Worm (Caenorhabditis elegans) whole organism, L4 larva: ENCODE data around the gene vps-29.
A peak's percentile ranks its signal among the peaks of the same experiment; 100 is the strongest.

Experiments used
- D1046.2 ChIP-seq: fragments of 200-800 bp; sonication (Bioruptor generic); IDR thresholded peaks from 2 replicates; pipeline ENCODE4 v1.3.6; 2022; ENCODE audit warnings: missing genetic modification characterization, missing compliant biosample characterization
- F44E2.7 ChIP-seq: fragments of 200-800 bp; sonication (Bioruptor generic); IDR thresholded peaks from 2 replicates; pipeline ENCODE4 v2.1.2; 2022; ENCODE audit warnings: missing genetic modification characterization, missing compliant biosample characterization
- R02D3.7 ChIP-seq: fragments of 150-350 bp; sonication (generic microtip); optimal IDR thresholded peaks from 3 replicates; lab custom pipeline; 2014; ENCODE audit warnings: missing biosample characterization, missing genetic modification characterization
- Y5F2A.4 ChIP-seq: fragments of 200-800 bp; sonication (Bioruptor generic); optimal IDR thresholded peaks from 2 replicates; lab custom pipeline; 2018; ENCODE audit warnings: mild to moderate bottlenecking, missing genetic modification characterization, missing compliant biosample characterization
- ZK546.5 ChIP-seq, 2 experiments: sonication (generic microtip); optimal IDR thresholded peaks; 2 replicates each; lab custom pipeline; 2017; ENCODE audit warnings: missing biosample characterization in 2 of 2, missing genetic modification characterization in 2 of 2
- ceh-20 ChIP-seq: fragments of 200-800 bp; sonication (Bioruptor generic); IDR thresholded peaks from 2 replicates; pipeline ENCODE4 v1.3.6; 2022; ENCODE audit warnings: missing genetic modification reagents, missing genetic modification characterization, missing compliant biosample characterization
- ceh-28 ChIP-seq: fragments of 150-350 bp; optimal IDR thresholded peaks from 2 replicates; lab custom pipeline; 2014; ENCODE audit warnings: missing biosample characterization, missing genetic modification reagents, missing genetic modification characterization
- ceh-32 ChIP-seq: sonication (generic microtip); optimal IDR thresholded peaks from 2 replicates; lab custom pipeline; 2016; ENCODE audit warnings: mild to moderate bottlenecking, missing genetic modification characterization, missing compliant biosample characterization; ENCODE audit not compliant: poor library complexity
- ceh-62 ChIP-seq: sonication (generic microtip); optimal IDR thresholded peaks from 2 replicates; lab custom pipeline; 2017; ENCODE audit warnings: missing biosample characterization, missing genetic modification characterization
- ceh-82 ChIP-seq: sonication (generic microtip); optimal IDR thresholded peaks from 2 replicates; lab custom pipeline; 2017; ENCODE audit warnings: missing biosample characterization, missing genetic modification characterization
- ces-1 ChIP-seq: fragments of 150-350 bp; sonication (generic microtip); optimal IDR thresholded peaks from 4 replicates; lab custom pipeline; 2014; ENCODE audit warnings: missing biosample characterization, missing genetic modification reagents, missing genetic modification characterization
- daf-19 ChIP-seq: fragments of 200-800 bp; sonication (Bioruptor generic); conservative IDR thresholded peaks from 2 replicates; pipeline ENCODE4 v1.3.6; 2022; ENCODE audit warnings: missing genetic modification characterization, missing compliant biosample characterization
- dmd-6 ChIP-seq: fragments of 200-800 bp; sonication (Bioruptor generic); IDR thresholded peaks from 2 replicates; pipeline ENCODE4 v1.3.6; 2022; ENCODE audit warnings: missing genetic modification reagents, missing genetic modification characterization, missing compliant biosample characterization
- dpl-1 ChIP-seq: fragments of 150-350 bp; optimal IDR thresholded peaks from 2 replicates; lab custom pipeline; 2014; ENCODE audit warnings: missing biosample characterization, missing genetic modification reagents, missing genetic modification characterization
- dve-1 ChIP-seq: sonication (generic microtip); optimal IDR thresholded peaks from 2 replicates; lab custom pipeline; 2017; ENCODE audit warnings: antibody characterized with exemption, mild to moderate bottlenecking, missing genetic modification characterization, missing compliant biosample characterization; ENCODE audit not compliant: insufficient read depth
- fos-1 ChIP-seq: fragments of 150-350 bp; optimal IDR thresholded peaks from 2 replicates; lab custom pipeline; 2014; ENCODE audit warnings: missing biosample characterization, missing genetic modification characterization
- hif-1 ChIP-seq, 2 experiments: sonication (generic microtip); optimal IDR thresholded peaks; 2 replicates each; lab custom pipeline; 2016 to 2017; ENCODE audit warnings: missing compliant biosample characterization in 2 of 2, missing genetic modification characterization in 2 of 2, missing genetic modification reagents in 2 of 2, missing genotype in 2 of 2, mild to moderate bottlenecking in 1 of 2
- hmg-1.1 ChIP-seq: fragments of 200-800 bp; sonication (Bioruptor generic); IDR thresholded peaks from 2 replicates; pipeline ENCODE4 v1.3.6; 2022; ENCODE audit warnings: missing genetic modification reagents, missing genetic modification characterization, missing compliant biosample characterization
- jun-1 ChIP-seq: fragments of 150-350 bp; optimal IDR thresholded peaks from 2 replicates; lab custom pipeline; 2014; ENCODE audit warnings: missing biosample characterization, missing genetic modification reagents, missing genetic modification characterization
- lim-7 ChIP-seq: fragments of 200-800 bp; sonication (Bioruptor generic); IDR thresholded peaks from 2 replicates; pipeline ENCODE4 v1.3.6; 2022; ENCODE audit warnings: missing genetic modification characterization, missing compliant biosample characterization
- lin-29 ChIP-seq: fragments of 200-800 bp; sonication (Bioruptor generic); IDR thresholded peaks from 2 replicates; pipeline ENCODE4 v1.3.6; 2022; ENCODE audit warnings: missing genetic modification reagents, missing genetic modification characterization, missing compliant biosample characterization
- lin-39 ChIP-seq: fragments of 150-350 bp; optimal IDR thresholded peaks from 2 replicates; lab custom pipeline; 2014; ENCODE audit warnings: missing biosample characterization, missing genetic modification reagents, missing genetic modification characterization
- lsy-2 ChIP-seq, 2 experiments: fragments of 150-350 bp in 1 of 2; sonication (generic microtip) in 1 of 2; optimal IDR thresholded peaks; 2 replicates each; lab custom pipeline; 2014 to 2017; ENCODE audit warnings: missing biosample characterization in 2 of 2, missing genetic modification characterization in 2 of 2
- mdl-1 ChIP-seq, 2 experiments: fragments of 150-350 bp in 1 of 2; sonication (generic microtip) in 1 of 2; optimal IDR thresholded peaks; 2 replicates each; lab custom pipeline; 2014 to 2017; ENCODE audit warnings: missing biosample characterization in 2 of 2, missing genetic modification characterization in 2 of 2
- mep-1 ChIP-seq: fragments of 150-350 bp; sonication (generic microtip); optimal IDR thresholded peaks from 3 replicates; lab custom pipeline; 2014; ENCODE audit warnings: missing biosample characterization, missing genetic modification characterization
- mes-2 ChIP-seq: sonication (generic microtip); optimal IDR thresholded peaks from 2 replicates; lab custom pipeline; 2016; ENCODE audit warnings: missing genotype, mild to moderate bottlenecking, missing genetic modification characterization, missing compliant biosample characterization; ENCODE audit not compliant: poor library complexity, severe bottlenecking
- mxl-2 ChIP-seq: fragments of 200-800 bp; sonication (Bioruptor generic); conservative IDR thresholded peaks from 2 replicates; pipeline ENCODE4 v1.3.6; 2022; ENCODE audit warnings: missing genetic modification reagents, missing genetic modification characterization, missing compliant biosample characterization
- mxl-3 ChIP-seq: fragments of 200-800 bp; sonication (Bioruptor generic); optimal IDR thresholded peaks from 2 replicates; lab custom pipeline; 2018; ENCODE audit warnings: mild to moderate bottlenecking, missing genetic modification characterization, missing compliant biosample characterization
- pha-4 ChIP-seq, 2 experiments: fragments of 150-350 bp in 1 of 2; fragments of 200-800 bp in 1 of 2; sonication (Bioruptor generic) in 1 of 2; IDR thresholded peaks in 1 of 2; optimal IDR thresholded peaks in 1 of 2; 2 replicates each; pipeline versions ENCODE4 v1.3.6 to Lab custom; 2014 to 2022; ENCODE audit warnings: missing genetic modification characterization in 2 of 2, missing genetic modification reagents in 2 of 2, missing biosample characterization in 1 of 2, missing compliant biosample characterization in 1 of 2
- skn-1 ChIP-seq: fragments of 150-350 bp; optimal IDR thresholded peaks from 2 replicates; lab custom pipeline; 2014; ENCODE audit warnings: missing biosample characterization, missing genetic modification characterization
- unc-62 ChIP-seq, 3 experiments: fragments of 150-350 bp in 1 of 3; sonication (generic microtip); optimal IDR thresholded peaks in 2 of 3; peaks in 1 of 3; 1 replicate in 1 of 3; 2 replicates in 2 of 3; lab custom pipeline; 2014 to 2017; ENCODE audit warnings: missing biosample characterization in 3 of 3, missing genetic modification characterization in 3 of 3, missing genetic modification reagents in 3 of 3, missing genotype in 1 of 3
- vab-7 ChIP-seq: fragments of 200-800 bp; sonication (Bioruptor generic); IDR thresholded peaks from 2 replicates; pipeline ENCODE4 v1.3.6; 2022; ENCODE audit warnings: missing genetic modification reagents, missing genetic modification characterization, missing compliant biosample characterization
- zag-1 ChIP-seq: fragments of 150-350 bp; optimal IDR thresholded peaks from 2 replicates; lab custom pipeline; 2014; ENCODE audit warnings: missing biosample characterization, missing genetic modification characterization
- zfp-3 ChIP-seq: fragments of 200-800 bp; sonication (Bioruptor generic); conservative IDR thresholded peaks from 2 replicates; pipeline ENCODE4 v1.3.6; 2022; ENCODE audit warnings: missing genetic modification reagents, missing genetic modification characterization, missing compliant biosample characterization
- ztf-11 ChIP-seq: fragments of 150-350 bp; optimal IDR thresholded peaks from 2 replicates; lab custom pipeline; 2014; ENCODE audit warnings: missing biosample characterization, missing genetic modification characterization

Gene vps-29

ce11 chrIII:10123586-10124233 is 10.9 kb upstream of the vps-29 start, which contains the start of gene ttll-4 (continued):
- TF ChIP-seq hif-1 (tag; optimal IDR thresholded peaks at IDR 0.05; lab: Kevin White, UChicago): peak in 1 of 2 experiments; percentile 20
- TF ChIP-seq ceh-62: no peak
- TF ChIP-seq zfp-3: no peak
- TF ChIP-seq R02D3.7 (tag; lab: Kevin White, UChicago): peak; percentile 40
- TF ChIP-seq F44E2.7 (GFP tag; lab: Robert Waterston, UW): no peak
- TF ChIP-seq lim-7 (GFP tag; lab: Robert Waterston, UW): no peak
- TF ChIP-seq dmd-6: peak; percentile 40; the same call in 1 of the 2 replicates
- no peak for TF ChIP-seq daf-19 (GFP tag; lab: Robert Waterston, UW)
- TF ChIP-seq pha-4 (GFP tag; IDR thresholded peaks at IDR 0.05; lab: Robert Waterston, UW): no peak
- TF ChIP-seq pha-4 (tag; optimal IDR thresholded peaks at IDR 0.05; lab: Kevin White, UChicago): no peak
- no peak for TF ChIP-seq mdl-1 (tag; optimal IDR thresholded peaks at IDR 0.05; lab: Kevin White, UChicago)
- TF ChIP-seq dpl-1 (GFP tag; lab: Kevin White, UChicago): peak; percentile 20
- TF ChIP-seq mep-1 (tag; lab: Kevin White, UChicago): peak; percentile 39
- no peak for TF ChIP-seq lin-29 (GFP tag; lab: Robert Waterston, UW)
- peak; percentile 55 for TF ChIP-seq ceh-20
- no peak for TF ChIP-seq mxl-2 (GFP tag; lab: Robert Waterston, UW)
- peak; percentile 87 for TF ChIP-seq vab-7 (GFP tag; lab: Robert Waterston, UW)
- no peak for TF ChIP-seq ceh-28
- no peak for TF ChIP-seq ceh-82 (tag; lab: Kevin White, UChicago)
- TF ChIP-seq ZK546.5 (tag; optimal IDR thresholded peaks at IDR 0.05; lab: Kevin White, UChicago): no peak
- TF ChIP-seq D1046.2: peak; percentile 21; the same call in 1 of the 2 replicates
- no peak for TF ChIP-seq Y5F2A.4 (GFP tag; lab: Kevin White, UChicago)
- TF ChIP-seq dve-1 (tag; lab: Kevin White, UChicago): no peak
- no peak for TF ChIP-seq zag-1 (tag; lab: Kevin White, UChicago)
- TF ChIP-seq unc-62 (GFP tag; optimal IDR thresholded peaks at IDR 0.05 in 1 of 2; lab: Kevin White, UChicago): no peak
- TF ChIP-seq unc-62 (tag; optimal IDR thresholded peaks at IDR 0.05; lab: Kevin White, UChicago): no peak
- no peak for TF ChIP-seq ceh-32 (tag; lab: Kevin White, UChicago)
- no peak for TF ChIP-seq mxl-3
- TF ChIP-seq hmg-1.1 (GFP tag; lab: Robert Waterston, UW): peak; percentile 62; the same call in 1 of the 2 replicates
- TF ChIP-seq ztf-11 (tag; lab: Kevin White, UChicago): no peak
- no peak for TF ChIP-seq ces-1 (GFP tag; lab: Kevin White, UChicago)
- TF ChIP-seq lin-39 (tag; lab: Kevin White, UChicago): no peak
- TF ChIP-seq fos-1: no peak

ce11 chrIII:10120076-10120831 is 7.4 kb upstream of the vps-29 start, which contains the start of the genes gtf-2H3 and ham-3:
gtf-2H3 (minus strand) TSS chrIII:10120148.
ham-3 (plus strand) TSS chrIII:10120781.
- TF ChIP-seq mes-2 (tag; lab: Kevin White, UChicago) (peak; percentile 65), jun-1 (tag; lab: Kevin White, UChicago) (no peak), skn-1 (no peak), lsy-2 (tag; optimal IDR thresholded peaks at IDR 0.05; lab: Kevin White, UChicago) (peak in 1 of 2 experiments; percentile 25), ceh-28 (peak; percentile 65)
